Worm (Caenorhabditis elegans) whole organism, L2 larva: ENCODE data around the gene F49H12.7.

Source experiments
- F13H6.1 ChIP-seq: sonication (generic microtip); optimal IDR thresholded peaks from 2 replicates; lab custom pipeline; 2016; ENCODE audit warnings: missing genetic modification characterization, missing compliant biosample characterization
- R02D3.7 ChIP-seq: fragments of 150-350 bp; optimal IDR thresholded peaks from 2 replicates; lab custom pipeline; 2014; ENCODE audit warnings: missing biosample characterization, missing genetic modification characterization
- Y55F3AM.14 ChIP-seq: fragments of 200-800 bp; sonication (Bioruptor generic); optimal IDR thresholded peaks from 2 replicates; lab custom pipeline; 2018; ENCODE audit warnings: mild to moderate bottlenecking, missing genetic modification characterization, missing compliant biosample characterization
- ZK546.5 ChIP-seq: sonication (generic microtip); optimal IDR thresholded peaks from 2 replicates; lab custom pipeline; 2017; ENCODE audit warnings: missing biosample characterization, missing genetic modification characterization
- alr-1 ChIP-seq: fragments of 150-350 bp; optimal IDR thresholded peaks from 2 replicates; lab custom pipeline; 2014; ENCODE audit warnings: missing biosample characterization, missing genetic modification characterization
- aly-2 ChIP-seq: fragments of 150-350 bp; optimal IDR thresholded peaks from 2 replicates; lab custom pipeline; 2014; ENCODE audit warnings: missing biosample characterization, missing genetic modification characterization
- ama-1 ChIP-seq: fragments of 150-350 bp; optimal IDR thresholded peaks from 2 replicates; lab custom pipeline; 2018; ENCODE audit warnings: inconsistent platforms
- blmp-1 ChIP-seq: sonication (generic microtip); optimal IDR thresholded peaks from 2 replicates; lab custom pipeline; 2017; ENCODE audit warnings: missing genetic modification characterization, mild to moderate bottlenecking, missing compliant biosample characterization, antibody characterized with exemption, moderate library complexity; ENCODE audit not compliant: insufficient read depth
- ceh-16 ChIP-seq: fragments of 150-350 bp; optimal IDR thresholded peaks from 2 replicates; lab custom pipeline; 2014; ENCODE audit warnings: missing biosample characterization, missing genetic modification characterization
- crh-2 ChIP-seq: sonication (generic microtip); optimal IDR thresholded peaks from 2 replicates; lab custom pipeline; 2017; ENCODE audit warnings: missing biosample characterization, missing genetic modification characterization
- dmd-4 ChIP-seq: sonication (generic microtip); optimal IDR thresholded peaks from 2 replicates; lab custom pipeline; 2017; ENCODE audit warnings: missing biosample characterization, missing genetic modification characterization
- egl-27 ChIP-seq: sonication (generic microtip); optimal IDR thresholded peaks from 3 replicates; lab custom pipeline; 2017; ENCODE audit warnings: missing biosample characterization, missing genetic modification reagents, missing genetic modification characterization
- elt-1 ChIP-seq: fragments of 150-350 bp; optimal IDR thresholded peaks from 2 replicates; lab custom pipeline; 2014; ENCODE audit warnings: missing biosample characterization, missing genetic modification characterization
- elt-3 ChIP-seq: sonication (generic microtip); optimal IDR thresholded peaks from 2 replicates; lab custom pipeline; 2017; ENCODE audit warnings: missing biosample characterization, missing genetic modification characterization
- fos-1 ChIP-seq: fragments of 150-350 bp; optimal IDR thresholded peaks from 2 replicates; lab custom pipeline; 2014; ENCODE audit warnings: missing biosample characterization, missing genetic modification characterization
- gmeb-1 ChIP-seq: fragments of 150-350 bp; optimal IDR thresholded peaks from 2 replicates; lab custom pipeline; 2014; ENCODE audit warnings: missing biosample characterization, missing genetic modification characterization
- lin-11 ChIP-seq: fragments of 150-350 bp; sonication (generic microtip); optimal IDR thresholded peaks from 2 replicates; lab custom pipeline; 2014; ENCODE audit warnings: missing biosample characterization, missing genetic modification characterization, inconsistent platforms, mixed read lengths
- lin-13 ChIP-seq: fragments of 150-350 bp; optimal IDR thresholded peaks from 2 replicates; lab custom pipeline; 2014; ENCODE audit warnings: missing biosample characterization, missing genetic modification reagents, missing genetic modification characterization
- lsy-2 ChIP-seq, 2 experiments: fragments of 150-350 bp in 1 of 2; sonication (generic microtip) in 1 of 2; optimal IDR thresholded peaks; 2 replicates each; lab custom pipeline; 2014 to 2017; ENCODE audit warnings: missing biosample characterization in 2 of 2, missing genetic modification characterization in 2 of 2
- mab-5 ChIP-seq: fragments of 150-350 bp; optimal IDR thresholded peaks from 2 replicates; lab custom pipeline; 2014; ENCODE audit warnings: missing biosample characterization, missing genetic modification characterization
- mdl-1 ChIP-seq, 2 experiments: fragments of 150-350 bp in 1 of 2; sonication (generic microtip) in 1 of 2; optimal IDR thresholded peaks; 2 replicates each; lab custom pipeline; 2017; ENCODE audit warnings: missing biosample characterization in 2 of 2, missing genetic modification characterization in 2 of 2
- nhr-10 ChIP-seq: sonication (generic microtip); optimal IDR thresholded peaks from 2 replicates; lab custom pipeline; 2017; ENCODE audit warnings: missing biosample characterization, missing genetic modification characterization
- nhr-12 ChIP-seq: fragments of 150-350 bp; optimal IDR thresholded peaks from 2 replicates; lab custom pipeline; 2014; ENCODE audit warnings: missing biosample characterization, missing genetic modification characterization
- nhr-129 ChIP-seq: fragments of 150-350 bp; optimal IDR thresholded peaks from 2 replicates; lab custom pipeline; 2014; ENCODE audit warnings: missing biosample characterization, missing genetic modification characterization
- nhr-237 ChIP-seq: fragments of 150-350 bp; optimal IDR thresholded peaks from 2 replicates; lab custom pipeline; 2014; ENCODE audit warnings: missing biosample characterization, missing genetic modification characterization
- nhr-25 ChIP-seq: fragments of 150-350 bp; sonication (generic microtip); optimal IDR thresholded peaks from 3 replicates; lab custom pipeline; 2014; ENCODE audit warnings: missing biosample characterization, missing genetic modification characterization
- nhr-77 ChIP-seq: fragments of 150-350 bp; optimal IDR thresholded peaks from 2 replicates; lab custom pipeline; 2014; ENCODE audit warnings: missing biosample characterization, missing genetic modification characterization
- sma-3 ChIP-seq: sonication (generic microtip); optimal IDR thresholded peaks from 2 replicates; lab custom pipeline; 2016; ENCODE audit warnings: missing genetic modification reagents, missing genetic modification characterization, missing compliant biosample characterization
- sma-9 ChIP-seq, 2 experiments: fragments of 150-350 bp in 1 of 2; sonication (generic microtip) in 1 of 2; optimal IDR thresholded peaks; 2 replicates each; lab custom pipeline; 2014 to 2016; ENCODE audit warnings: missing genetic modification characterization in 2 of 2, mild to moderate bottlenecking in 1 of 2, missing biosample characterization in 1 of 2, missing compliant biosample characterization in 1 of 2, missing genetic modification reagents in 1 of 2, moderate library complexity in 1 of 2
- unc-39 ChIP-seq: fragments of 150-350 bp; optimal IDR thresholded peaks from 2 replicates; lab custom pipeline; 2014; ENCODE audit warnings: missing biosample characterization, missing genetic modification characterization
- unc-62 ChIP-seq: fragments of 150-350 bp; optimal IDR thresholded peaks from 2 replicates; lab custom pipeline; 2014; ENCODE audit warnings: missing biosample characterization, missing genetic modification reagents, missing genetic modification characterization
- ztf-11 ChIP-seq: sonication (generic microtip); optimal IDR thresholded peaks from 2 replicates; lab custom pipeline; 2017; ENCODE audit warnings: missing biosample characterization, missing genetic modification characterization

The F49H12.7 gene

DNA sequence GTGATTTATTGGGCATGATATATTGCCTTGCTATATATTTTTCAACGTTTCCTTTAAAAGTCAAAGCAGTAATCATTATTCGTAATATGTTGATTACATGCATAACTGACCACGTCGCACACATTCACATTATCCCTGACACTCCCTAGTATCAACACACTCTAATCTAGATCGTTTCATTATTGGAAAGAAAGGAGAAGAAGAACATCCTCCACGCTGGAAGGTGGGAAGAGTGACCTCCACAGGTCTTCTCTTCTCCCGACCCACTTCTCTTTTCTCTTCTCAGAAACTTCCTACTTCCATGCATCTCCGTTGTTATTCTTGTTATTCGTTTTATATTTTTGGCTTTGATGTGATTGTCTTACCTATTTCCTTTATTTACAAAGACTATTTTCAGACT, 9.2 kb downstream of the F49H12.7 start, which contains the start of gene txdc-12.2:
Gene txdc-12.2, plus strand, starts transcription at position 396 of the 400 bp plus-strand sequence.
- TF ChIP-seq sma-3 (GFP tag; lab: Kevin White, UChicago) (no peak), Y55F3AM.14 (no peak), alr-1 (no peak), blmp-1 (tag; lab: Kevin White, UChicago) (no peak), lin-13 (GFP tag; lab: Kevin White, UChicago) (no peak), fos-1 (tag; lab: Kevin White, UChicago) (peak; percentile 1), nhr-10 (tag; lab: Kevin White, UChicago) (no peak)

DNA sequence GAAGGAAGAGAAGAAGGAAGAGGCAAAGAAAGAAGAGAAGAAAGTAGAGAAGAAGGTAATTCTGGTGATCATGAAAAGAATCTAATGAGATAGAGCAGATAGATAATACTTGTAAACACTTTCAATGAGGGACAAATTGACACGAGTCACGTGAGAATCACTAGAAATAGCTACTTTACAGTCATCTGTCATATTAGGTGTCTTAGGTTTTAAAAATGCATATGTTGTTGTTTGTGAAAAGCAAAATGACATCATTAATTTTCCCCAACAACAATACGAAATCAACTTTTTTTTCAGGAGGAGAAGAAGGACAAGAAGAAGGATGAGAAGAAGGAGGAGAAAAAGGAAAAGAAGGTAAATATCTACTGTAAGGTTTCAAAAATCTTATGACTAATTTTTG, 10.3 kb downstream of the F49H12.7 start:
- no peak for TF ChIP-seq dmd-4 (tag; lab: Kevin White, UChicago)
- peak; percentile 26 for TF ChIP-seq nhr-129 (tag; lab: Kevin White, UChicago)
- TF ChIP-seq nhr-25: peak; percentile 27
- TF ChIP-seq ztf-11: no peak
- TF ChIP-seq sma-9 (GFP tag; optimal IDR thresholded peaks at IDR 0.05; lab: Kevin White, UChicago): peak; percentile 13
- no peak for TF ChIP-seq sma-9 (tag; optimal IDR thresholded peaks at IDR 0.05; lab: Kevin White, UChicago)
- TF ChIP-seq F13H6.1 (tag; lab: Kevin White, UChicago): no peak
- no peak for TF ChIP-seq lin-11 (tag; lab: Kevin White, UChicago)
- no peak for TF ChIP-seq ZK546.5

DNA sequence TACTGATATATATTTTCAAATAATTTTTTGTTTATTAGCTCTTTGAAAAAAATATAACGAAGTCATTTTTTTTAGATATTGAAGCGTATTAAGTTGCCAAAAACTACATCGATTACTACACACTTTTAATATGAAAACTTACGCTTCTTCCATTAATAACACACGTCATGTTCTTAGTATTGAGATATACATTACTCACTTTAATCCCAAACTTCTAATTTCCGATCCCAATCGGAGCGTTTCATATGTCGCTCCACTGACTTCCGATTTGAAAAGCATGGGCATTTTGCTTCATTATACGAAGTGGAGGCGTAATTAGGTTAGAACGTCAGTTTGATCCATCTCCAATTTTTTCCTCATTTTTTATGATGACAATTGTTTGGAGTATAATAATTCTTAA, 14.0 kb downstream of the F49H12.7 start:
- TF ChIP-seq sma-3 (GFP tag; lab: Kevin White, UChicago) (no peak), dmd-4 (tag; lab: Kevin White, UChicago) (no peak), lin-11 (tag; lab: Kevin White, UChicago) (no peak), nhr-25 (no peak), F13H6.1 (tag; lab: Kevin White, UChicago) (no peak), unc-62 (no peak), ztf-11 (no peak), unc-39 (tag; lab: Kevin White, UChicago) (no peak), crh-2 (tag; lab: Kevin White, UChicago) (no peak)

DNA sequence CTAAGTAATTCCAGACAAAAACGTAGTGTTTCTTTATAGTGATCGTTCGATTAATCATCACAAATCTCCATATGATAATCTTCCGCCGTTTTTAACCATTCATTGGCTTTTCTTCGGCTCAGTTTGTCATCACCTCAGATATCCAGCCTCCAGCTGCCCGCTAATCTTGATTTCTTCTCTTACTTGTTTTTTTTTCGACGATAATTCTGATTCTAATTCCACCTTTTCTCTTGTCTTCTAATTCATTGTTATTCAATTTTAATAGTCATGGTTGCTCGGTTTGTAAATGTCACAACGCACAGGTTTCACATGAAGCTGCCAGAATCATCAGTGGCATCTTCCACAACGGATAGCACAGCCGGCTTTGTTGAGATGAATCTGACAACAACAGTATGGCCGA, 14.7 kb downstream of the F49H12.7 start, which contains the start of gene F49H12.4:
Gene F49H12.4, plus strand, starts transcription at position 301 of the 400 bp plus-strand sequence.
- TF ChIP-seq egl-27 (tag; lab: Kevin White, UChicago): no peak
- no peak for TF ChIP-seq ama-1 (lab: Kevin White, UChicago)
- TF ChIP-seq ztf-11: no peak
- TF ChIP-seq mdl-1 (tag; optimal IDR thresholded peaks at IDR 0.05; lab: Kevin White, UChicago): no peak
- no peak for TF ChIP-seq lsy-2 (tag; optimal IDR thresholded peaks at IDR 0.05; lab: Kevin White, UChicago)
- TF ChIP-seq nhr-77 (tag; lab: Kevin White, UChicago): no peak
- TF ChIP-seq nhr-12 (tag; lab: Kevin White, UChicago): no peak
- no peak for TF ChIP-seq gmeb-1
- TF ChIP-seq ZK546.5: no peak
- TF ChIP-seq F13H6.1 (tag; lab: Kevin White, UChicago): no peak
- TF ChIP-seq fos-1 (tag; lab: Kevin White, UChicago): no peak
- no peak for TF ChIP-seq aly-2
- TF ChIP-seq mab-5: no peak
- TF ChIP-seq alr-1: no peak
- no peak for TF ChIP-seq elt-3
- TF ChIP-seq dmd-4 (tag; lab: Kevin White, UChicago): no peak
- no peak for TF ChIP-seq R02D3.7 (tag; lab: Kevin White, UChicago)
- TF ChIP-seq elt-1 (tag; lab: Kevin White, UChicago): no peak
- TF ChIP-seq ceh-16 (tag; lab: Kevin White, UChicago): no peak

DNA sequence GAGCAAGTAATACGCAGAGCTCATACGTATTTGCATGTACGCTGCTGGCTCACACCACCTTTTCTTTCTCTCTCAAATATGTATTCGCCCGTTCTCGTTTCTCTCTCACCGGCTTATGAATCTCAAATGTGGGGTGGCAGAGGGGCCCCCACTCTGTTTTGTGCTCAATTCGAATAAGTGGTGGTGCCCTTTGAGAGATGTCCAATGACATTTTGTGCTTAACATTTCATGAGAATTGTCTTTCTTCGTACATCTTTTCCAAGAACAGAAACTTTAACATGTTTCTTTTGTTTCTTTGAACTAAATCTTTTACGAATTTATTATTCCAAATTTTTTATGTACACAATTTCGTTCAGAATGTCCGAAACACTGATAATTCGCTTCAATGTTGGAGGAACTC, 19.2 kb downstream of the F49H12.7 start, which contains the start of gene F49H12.3:
Gene F49H12.3, plus strand, starts transcription at position 357 of the 400 bp plus-strand sequence.
- TF ChIP-seq mab-5: no peak
- TF ChIP-seq gmeb-1: no peak
- TF ChIP-seq ama-1 (lab: Kevin White, UChicago): no peak
- TF ChIP-seq fos-1 (tag; lab: Kevin White, UChicago): no peak
- no peak for TF ChIP-seq ceh-16 (tag; lab: Kevin White, UChicago)
- no peak for TF ChIP-seq nhr-77 (tag; lab: Kevin White, UChicago)
- no peak for TF ChIP-seq dmd-4 (tag; lab: Kevin White, UChicago)
- no peak for TF ChIP-seq nhr-25
- TF ChIP-seq ztf-11: no peak
- TF ChIP-seq, all 48 proteins: peak for 0

DNA sequence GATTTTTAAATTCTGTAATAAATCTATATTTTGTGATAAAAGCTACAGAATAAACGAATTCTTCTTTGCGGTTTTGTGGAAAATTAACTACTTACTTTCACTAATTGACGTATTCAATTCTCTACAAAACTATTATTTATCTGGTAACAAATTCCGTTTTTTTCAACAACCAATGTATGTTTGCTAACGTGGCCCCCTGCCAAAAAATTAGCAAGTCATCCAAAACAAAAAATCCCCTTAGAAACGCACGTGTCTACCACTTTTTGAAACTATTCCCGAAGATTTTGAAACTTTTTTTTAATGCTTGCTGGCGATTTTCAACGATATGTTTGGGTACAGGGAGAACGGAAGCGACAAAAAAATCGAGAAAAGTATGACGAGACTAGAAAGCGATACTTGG, 20.2 kb downstream of the F49H12.7 start, which contains the start of gene F49H12.2:
Gene F49H12.2, plus strand, starts transcription at position 301 of the 400 bp plus-strand sequence.
- no peak for TF ChIP-seq nhr-237 (tag; lab: Kevin White, UChicago)
